Fruit fly (Drosophila melanogaster) whole organism: Measurements from ENCODE around the gene CG6724.

Experiments
- CG8478 ChIP-seq: fragments of >200 bp; optimal IDR thresholded peaks from 2 replicates; lab custom pipeline; 2018; ENCODE audit warnings: inconsistent platforms
- Dll ChIP-seq: fragments of >200 bp; optimal IDR thresholded peaks from 2 replicates; lab custom pipeline; 2017
- EcR ChIP-seq, 2 experiments: fragments of >200 bp; optimal IDR thresholded peaks; 2 replicates each; lab custom pipeline; 2017; ENCODE audit warnings: missing biosample characterization in 2 of 2, missing genetic modification characterization in 2 of 2, missing genetic modification reagents in 2 of 2
- pan ChIP-seq: fragments of >200 bp; optimal IDR thresholded peaks from 2 replicates; lab custom pipeline; 2017
- psq ChIP-seq: fragments of >200 bp; optimal IDR thresholded peaks from 2 replicates; lab custom pipeline; 2017
- usp ChIP-seq: fragments of >200 bp; optimal IDR thresholded peaks from 2 replicates; lab custom pipeline; 2017; ENCODE audit warnings: missing biosample characterization, missing genetic modification characterization, mixed read lengths

DNA sequence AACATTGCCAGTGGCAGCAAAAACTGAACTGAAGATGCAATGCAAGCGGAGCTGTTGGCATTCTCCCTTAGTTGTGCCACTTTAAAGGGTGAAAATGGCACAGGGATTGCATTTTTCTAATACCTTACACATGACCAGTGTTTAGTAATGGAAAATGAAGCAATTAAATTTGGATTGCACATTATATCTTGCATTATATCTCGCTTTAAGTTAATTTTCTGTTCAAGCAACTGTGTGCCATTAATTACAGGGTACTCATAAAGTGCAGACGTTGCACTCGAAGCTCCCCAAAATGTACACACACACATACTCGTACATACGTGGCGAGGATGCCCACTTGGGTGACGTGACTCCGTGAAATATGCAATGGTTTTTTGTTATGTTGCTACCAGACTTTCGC lies 10.1 kb downstream of the CG6724 start:
- no peak for TF ChIP-seq usp (GFP tag; lab: Kevin White, UChicago)
- TF ChIP-seq psq (lab: Kevin White, UChicago), result no peak
- no peak for TF ChIP-seq CG8478 (lab: Kevin White, UChicago)
- no peak for TF ChIP-seq pan (lab: Kevin White, UChicago)
- no peak for TF ChIP-seq Dll
- no peak for TF ChIP-seq EcR (GFP tag; optimal IDR thresholded peaks at IDR 0.05; lab: Kevin White, UChicago)
